Worm (Caenorhabditis elegans): Measurements from ENCODE around the gene clec-129.

The clec-129 gene

DNA sequence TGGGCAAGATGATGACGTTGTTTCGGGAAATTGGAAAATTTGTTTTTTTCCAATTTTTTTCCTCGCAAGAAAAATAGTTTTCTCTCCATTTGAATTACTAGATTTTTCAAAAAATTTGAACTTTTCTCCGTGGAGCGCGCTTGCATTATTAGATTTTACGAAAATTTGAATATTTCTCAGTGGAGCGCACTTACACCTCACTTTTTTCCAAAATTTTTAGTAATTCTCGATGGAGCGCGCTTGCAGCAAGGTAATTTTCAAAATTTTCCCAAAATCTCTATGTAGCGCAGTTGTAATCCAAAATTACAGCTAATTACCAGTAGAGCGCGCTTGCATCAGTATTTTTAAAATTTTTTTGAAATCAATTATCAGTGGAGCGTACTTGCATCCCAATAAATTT lies 16.6 kb upstream of the clec-129 start:
- TF ChIP-seq D1046.2 (GFP tag; IDR thresholded peaks at IDR 0.05) = no peak
- no peak for TF ChIP-seq snpc-4 (tag; optimal IDR thresholded peaks at IDR 0.05)
- no peak for TF ChIP-seq ceh-20 (GFP tag; IDR thresholded peaks at IDR 0.05)
- no peak for TF ChIP-seq F26F4.8 (GFP tag; conservative IDR thresholded peaks at IDR 0.05)
- TF ChIP-seq lin-38 (GFP tag; IDR thresholded peaks at IDR 0.05) = peak; percentile 82

DNA sequence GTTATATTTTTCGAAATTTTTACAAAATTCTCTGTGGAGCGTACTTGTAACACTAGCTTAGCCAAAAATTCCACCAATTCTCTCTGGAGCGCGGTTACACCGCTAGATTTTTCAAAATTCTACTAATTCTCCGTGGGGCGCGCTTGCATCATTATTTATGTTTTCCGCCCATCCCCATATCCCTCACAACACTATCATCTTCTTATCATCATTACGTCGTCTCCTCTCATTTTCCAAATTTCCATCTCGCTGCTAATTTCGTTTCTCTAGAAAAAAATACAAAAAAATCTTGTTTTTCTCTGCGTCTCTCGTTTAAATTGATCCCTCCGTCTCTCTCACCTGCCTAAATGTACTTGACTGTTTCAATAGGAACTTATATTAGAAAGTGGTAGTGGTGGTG lies 16.0 kb upstream of the clec-129 start:
- TF ChIP-seq hmg-1.1 (GFP tag; IDR thresholded peaks at IDR 0.05) (no peak), lin-38 (GFP tag; IDR thresholded peaks at IDR 0.05) (peak; percentile 60), nhr-28 (tag; optimal IDR thresholded peaks at IDR 0.05) (peak; percentile 1), aly-2 (tag; optimal IDR thresholded peaks at IDR 0.05) (no peak), zfp-2 (tag; optimal IDR thresholded peaks at IDR 0.05) (no peak), ctbp-1 (GFP tag; IDR thresholded peaks at IDR 0.05) (no peak), egl-27 (tag; optimal IDR thresholded peaks at IDR 0.05) (no peak)

DNA sequence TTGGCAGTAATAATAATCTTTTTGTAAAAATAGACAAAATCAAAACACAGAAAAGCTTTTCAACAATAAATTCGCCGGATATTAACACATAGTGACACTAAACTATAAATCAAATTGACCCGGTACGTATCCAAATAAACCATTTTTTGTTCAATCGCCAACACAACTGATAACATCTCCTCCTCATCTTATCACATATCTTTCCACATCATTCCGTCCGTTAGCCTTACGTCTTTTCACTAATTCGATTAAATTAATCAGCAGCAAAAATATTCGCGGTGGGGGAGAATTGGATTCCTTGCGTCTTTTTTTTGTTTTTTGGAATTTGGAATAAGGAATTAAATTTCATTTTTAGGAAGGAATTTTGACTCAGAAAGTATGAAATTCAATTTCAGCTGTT lies 14.7 kb upstream of the clec-129 start:
- no peak for TF ChIP-seq ceh-82 (tag; optimal IDR thresholded peaks at IDR 0.05)
- no peak for TF ChIP-seq ceh-28 (tag; optimal IDR thresholded peaks at IDR 0.05)
- no peak for TF ChIP-seq T20F7.1 (GFP tag; optimal IDR thresholded peaks at IDR 0.05)
- no peak for TF ChIP-seq zag-1 (tag; optimal IDR thresholded peaks at IDR 0.05)
- TF ChIP-seq cey-2 (tag; optimal IDR thresholded peaks at IDR 0.05; ENCODE audit: borderline replicate concordance, insufficient read depth) = no peak
- TF ChIP-seq dmd-9 (GFP tag; IDR thresholded peaks at IDR 0.05) = no peak
- no peak for TF ChIP-seq madf-9 (GFP tag; conservative IDR thresholded peaks at IDR 0.05)
- TF ChIP-seq saeg-2 (GFP tag; IDR thresholded peaks at IDR 0.05) = no peak
- no peak for TF ChIP-seq jun-1 (tag; optimal IDR thresholded peaks at IDR 0.05)
- TF ChIP-seq daf-16 (GFP tag; optimal IDR thresholded peaks at IDR 0.05) = no peak
- TF ChIP-seq daf-16 (tag; optimal IDR thresholded peaks at IDR 0.05) = no peak
- no peak for TF ChIP-seq F44E2.7 (GFP tag; IDR thresholded peaks at IDR 0.05)
- TF ChIP-seq egl-43 (GFP tag; IDR thresholded peaks at IDR 0.05) = no peak
- TF ChIP-seq spr-1 (tag; optimal IDR thresholded peaks at IDR 0.05) = no peak
- no peak for TF ChIP-seq nhr-48 (tag; optimal IDR thresholded peaks at IDR 0.05)
- no peak for TF ChIP-seq ZK337.2 (GFP tag; IDR thresholded peaks at IDR 0.05)
- TF ChIP-seq nhr-102 (tag; optimal IDR thresholded peaks at IDR 0.05) = no peak
- no peak for TF ChIP-seq unc-62 (GFP tag; optimal IDR thresholded peaks at IDR 0.05 in 1 of 2)
- TF ChIP-seq unc-62 (tag; optimal IDR thresholded peaks at IDR 0.05) = no peak
- no peak for TF ChIP-seq zip-11 (GFP tag; IDR thresholded peaks at IDR 0.05)

DNA sequence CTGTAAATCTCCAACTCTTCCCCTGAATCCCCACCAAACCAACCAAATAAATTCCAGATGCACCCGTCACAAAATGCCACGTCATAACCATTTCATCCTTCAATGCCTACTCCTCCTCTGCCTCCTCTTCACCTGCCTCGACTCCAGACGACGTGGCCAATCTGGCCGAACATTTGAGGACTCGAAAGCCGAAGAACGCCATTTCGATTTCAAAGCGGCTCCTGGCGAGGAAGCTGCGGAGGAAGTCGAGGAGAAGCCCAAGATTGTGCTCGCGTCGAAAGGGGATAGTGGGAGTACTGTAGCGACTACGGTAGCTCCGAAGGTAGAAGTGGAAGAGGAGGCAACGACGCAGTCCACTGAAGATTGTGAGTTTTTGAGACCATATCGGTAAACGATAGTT lies 13.9 kb upstream of the clec-129 start, which contains the start of gene lgc-45:
Gene lgc-45, plus strand, starts transcription at position 56 of the 400 bp plus-strand sequence.
- TF ChIP-seq nhr-28 (tag; optimal IDR thresholded peaks at IDR 0.05) = no peak
- TF ChIP-seq unc-62 (GFP tag; optimal IDR thresholded peaks at IDR 0.05 in 1 of 2) = peak in 1 of 2 experiments; percentile 52
- no peak for TF ChIP-seq unc-62 (tag; optimal IDR thresholded peaks at IDR 0.05)
- TF ChIP-seq ztf-11 (tag; optimal IDR thresholded peaks at IDR 0.05) = no peak
- peak; percentile 53 for TF ChIP-seq set-16 (GFP tag; IDR thresholded peaks at IDR 0.05)
- TF ChIP-seq duxl-1 (tag; optimal IDR thresholded peaks at IDR 0.05; ENCODE audit: poor library complexity) = no peak
- TF ChIP-seq Y5F2A.4 (GFP tag; optimal IDR thresholded peaks at IDR 0.05) = no peak
- TF ChIP-seq tra-1 (GFP tag; IDR thresholded peaks at IDR 0.05) = no peak
- no peak for TF ChIP-seq aha-1 (tag)
- no peak for TF ChIP-seq F26F4.8 (GFP tag; conservative IDR thresholded peaks at IDR 0.05)
- no peak for TF ChIP-seq Y105C5A.15 (GFP tag; IDR thresholded peaks at IDR 0.05)
- TF ChIP-seq lin-1 (GFP tag; IDR thresholded peaks at IDR 0.05) = no peak
- no peak for TF ChIP-seq php-3 (GFP tag; IDR thresholded peaks at IDR 0.05)
- no peak for TF ChIP-seq pqm-1 (tag; optimal IDR thresholded peaks at IDR 0.05)
- TF ChIP-seq F44E2.7 (GFP tag; IDR thresholded peaks at IDR 0.05) = no peak
- no peak for TF ChIP-seq mxl-3 (GFP tag; optimal IDR thresholded peaks at IDR 0.05)
- TF ChIP-seq lsy-2 (tag; optimal IDR thresholded peaks at IDR 0.05) = no peak
- no peak for TF ChIP-seq lin-39 (tag; optimal IDR thresholded peaks at IDR 0.05)
- no peak for TF ChIP-seq unc-130 (GFP tag; optimal IDR thresholded peaks at IDR 0.05)

Measured in whole organism, L4 larva.